Fruit fly (Drosophila melanogaster): ENCODE data around the gene CG32640.

DNA sequence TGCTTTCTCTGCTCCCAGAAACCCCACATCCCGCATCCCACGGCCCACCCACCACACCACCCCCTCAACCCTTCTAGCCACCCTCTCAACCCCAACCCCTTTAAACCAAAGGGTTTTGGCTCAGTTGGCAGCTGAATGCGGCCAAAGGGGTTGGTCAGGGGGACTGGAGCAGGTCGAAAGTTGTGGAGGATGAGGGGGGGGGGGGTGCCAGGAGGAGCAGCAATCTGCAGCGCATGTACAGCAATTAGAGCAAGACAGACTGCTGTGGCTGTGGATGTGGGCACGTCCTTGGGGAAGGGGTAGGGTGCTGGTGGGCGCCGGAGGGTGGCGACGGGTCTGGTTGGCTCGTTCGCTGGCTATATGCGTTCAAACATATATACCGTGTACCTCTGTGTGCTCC, 30.7 kb downstream of the CG32640 start:
- no peak for TF ChIP-seq CG6276 (GFP tag; optimal IDR thresholded peaks at IDR 0.05)
- no peak for TF ChIP-seq CG8632 (GFP tag; optimal IDR thresholded peaks at IDR 0.05)
- TF ChIP-seq CG8119 (GFP tag; IDR thresholded peaks at IDR 0.05) = no peak
- TF ChIP-seq Ets96B (tag; optimal IDR thresholded peaks at IDR 0.05) = no peak
- no peak for TF ChIP-seq dac (GFP tag; optimal IDR thresholded peaks at IDR 0.05)
- no peak for TF ChIP-seq CG8319 (GFP tag; optimal IDR thresholded peaks at IDR 0.05)
- TF ChIP-seq CG6854 (GFP tag; optimal IDR thresholded peaks at IDR 0.05) = no peak
- TF ChIP-seq CG10669 (GFP tag; optimal IDR thresholded peaks at IDR 0.05) = no peak
- TF ChIP-seq lz (GFP tag; optimal IDR thresholded peaks at IDR 0.05) = no peak
- TF ChIP-seq OdsH (GFP tag; optimal IDR thresholded peaks at IDR 0.05) = no peak
- no peak for TF ChIP-seq Gug (GFP tag; IDR thresholded peaks at IDR 0.05)
- TF ChIP-seq CG6792 (GFP tag; optimal IDR thresholded peaks at IDR 0.05) = no peak
- TF ChIP-seq Eip93F (GFP tag; optimal IDR thresholded peaks at IDR 0.05) = no peak
- no peak for TF ChIP-seq CG11902 (GFP tag; optimal IDR thresholded peaks at IDR 0.05)

All from whole organism, prepupa.